Fruit fly (Drosophila melanogaster): ENCODE results near the gene eIF4H1.

The eIF4H1 gene

dm6 chrX:16448252-16449191, at the start of gene eIF4H1, which contains the start of gene CG34015 (continued):
- no peak for TF ChIP-seq CG31365 (tag; optimal IDR thresholded peaks at IDR 0.05)
- no peak for TF ChIP-seq ab (GFP tag; optimal IDR thresholded peaks at IDR 0.05)
- no peak for TF ChIP-seq CG3726 (GFP tag; IDR thresholded peaks at IDR 0.05)
- no peak for TF ChIP-seq chn (GFP tag; optimal IDR thresholded peaks at IDR 0.05)
- no peak for TF ChIP-seq aop (GFP tag; IDR thresholded peaks at IDR 0.05)
- TF ChIP-seq NC2β (GFP tag; optimal IDR thresholded peaks at IDR 0.05), result peak; percentile 21
- TF ChIP-seq ssp (GFP tag; IDR thresholded peaks at IDR 0.05), result no peak
- no peak for TF ChIP-seq CG3065 (GFP tag; optimal IDR thresholded peaks at IDR 0.05)
- no peak for TF ChIP-seq CG6272 (GFP tag; IDR thresholded peaks at IDR 0.05)
- TF ChIP-seq CkIIα-i1 (GFP tag; IDR thresholded peaks at IDR 0.05), result no peak
- TF ChIP-seq gt (GFP tag; IDR thresholded peaks at IDR 0.05), result no peak
- no peak for TF ChIP-seq CG15011 (GFP tag; optimal IDR thresholded peaks at IDR 0.05)
- no peak for TF ChIP-seq dysf (GFP tag; IDR thresholded peaks at IDR 0.05)
- TF ChIP-seq sc (optimal IDR thresholded peaks at IDR 0.05), result no peak
- TF ChIP-seq sc (GFP tag; optimal IDR thresholded peaks at IDR 0.05), result no peak
- no peak for TF ChIP-seq Atf6 (GFP tag; IDR thresholded peaks at IDR 0.05)
- peak; percentile 34 for TF ChIP-seq CG30020 (tag; optimal IDR thresholded peaks at IDR 0.05)
- no peak for TF ChIP-seq tap (tag; optimal IDR thresholded peaks at IDR 0.05)
- no peak for TF ChIP-seq Mrtf (GFP tag; IDR thresholded peaks at IDR 0.05)
- TF ChIP-seq inv (GFP tag; IDR thresholded peaks at IDR 0.05; ENCODE audit: partially characterized antibody), result peak; percentile 50; the same call in 1 of the 2 replicates
- TF ChIP-seq pb (GFP tag; optimal IDR thresholded peaks at IDR 0.05), result no peak
- peak; percentile 4 for TF ChIP-seq nau (GFP tag; optimal IDR thresholded peaks at IDR 0.05)
- TF ChIP-seq Scr (GFP tag; IDR thresholded peaks at IDR 0.05; ENCODE audit: partially characterized antibody), result peak; percentile 65
- peak; percentile 21 for TF ChIP-seq CG17829 (tag; optimal IDR thresholded peaks at IDR 0.05)
- TF ChIP-seq Usf (GFP tag; optimal IDR thresholded peaks at IDR 0.05), result no peak
- peak; percentile 76 for TF ChIP-seq YL-1 (GFP tag; optimal IDR thresholded peaks at IDR 0.05)
- peak; percentile 7 for TF ChIP-seq sug (tag; optimal IDR thresholded peaks at IDR 0.05)
- TF ChIP-seq Chrac-16 (GFP tag; optimal IDR thresholded peaks at IDR 0.05), result no peak
- TF ChIP-seq CG1647 (GFP tag; optimal IDR thresholded peaks at IDR 0.05), result no peak
- TF ChIP-seq CG32772 (GFP tag; IDR thresholded peaks at IDR 0.05), result peak; percentile 49; the same call in 1 of the 2 replicates
- no peak for TF ChIP-seq seq (GFP tag; IDR thresholded peaks at IDR 0.05)
- no peak for TF ChIP-seq odd (GFP tag; optimal IDR thresholded peaks at IDR 0.05)
- no peak for TF ChIP-seq z (GFP tag; IDR thresholded peaks at IDR 0.05)
- TF ChIP-seq CG17802 (tag; optimal IDR thresholded peaks at IDR 0.05), result no peak
- TF ChIP-seq BEAF-32 (GFP tag; optimal IDR thresholded peaks at IDR 0.05), result peak; percentile 85
- no peak for TF ChIP-seq ATbp (GFP tag; optimal IDR thresholded peaks at IDR 0.05)
- TF ChIP-seq lab (GFP tag; optimal IDR thresholded peaks at IDR 0.05), result no peak
- TF ChIP-seq wek (GFP tag; optimal IDR thresholded peaks at IDR 0.05), result no peak
- peak; percentile 34 for TF ChIP-seq sd (tag; optimal IDR thresholded peaks at IDR 0.05)
- TF ChIP-seq vfl (GFP tag; optimal IDR thresholded peaks at IDR 0.05), result no peak
- TF ChIP-seq CG8388 (GFP tag; optimal IDR thresholded peaks at IDR 0.05), result no peak
- TF ChIP-seq da (GFP tag; optimal IDR thresholded peaks at IDR 0.05), result no peak
- TF ChIP-seq CG17361 (GFP tag; IDR thresholded peaks at IDR 0.05), result 0 out of 3 replicates have a peak, but pooled peaks have one; percentile 18
- TF ChIP-seq pita (GFP tag; optimal IDR thresholded peaks at IDR 0.05), result peak; percentile 26
- peak; percentile 68; the same call in 1 of the 3 replicates for TF ChIP-seq CG34422 (GFP tag; IDR thresholded peaks at IDR 0.05)
- TF ChIP-seq zen2 (GFP tag; IDR thresholded peaks at IDR 0.05; ENCODE audit: partially characterized antibody), result no peak
- TF ChIP-seq Taf1 (GFP tag; IDR thresholded peaks at IDR 0.05), result no peak
- no peak for TF ChIP-seq Dfd (GFP tag; optimal IDR thresholded peaks at IDR 0.05)
- no peak for TF ChIP-seq CG13424 (tag; optimal IDR thresholded peaks at IDR 0.05)
- TF ChIP-seq CG4328 (GFP tag; optimal IDR thresholded peaks at IDR 0.05), result no peak
